Fruit fly (Drosophila melanogaster) whole organism, embryonic: ENCODE results near the gene CG42748.

Source experiments
- ATbp ChIP-seq: fragments of 200-800 bp; sonication (Bioruptor generic); optimal IDR thresholded peaks from 2 replicates; lab custom pipeline; 2017; ENCODE audit warnings: missing biosample characterization, mild to moderate bottlenecking, missing genetic modification characterization, missing genetic modification reagents
- Atf-2 ChIP-seq: fragments of 200-800 bp; sonication (Bioruptor generic); optimal IDR thresholded peaks from 2 replicates; lab custom pipeline; 2016; ENCODE audit warnings: missing biosample characterization, missing genetic modification characterization
- CG1024 ChIP-seq: fragments of 200-800 bp; sonication (Bioruptor generic); IDR thresholded peaks from 2 replicates; pipeline ENCODE4 v1.3.6; 2022; ENCODE audit warnings: missing biosample characterization, missing genetic modification characterization
- CG10274 ChIP-seq: fragments of 200-800 bp; sonication (Bioruptor generic); optimal IDR thresholded peaks from 3 replicates; lab custom pipeline; 2017; ENCODE audit warnings: missing biosample characterization, mild to moderate bottlenecking, missing genetic modification characterization
- CG10979 ChIP-seq: fragments of 200-800 bp; sonication (Bioruptor generic); optimal IDR thresholded peaks from 2 replicates; lab custom pipeline; 2018; ENCODE audit warnings: missing biosample characterization, mild to moderate bottlenecking, missing genetic modification characterization, moderate library complexity
- CG11093 ChIP-seq: fragments of 200-800 bp; sonication (Bioruptor generic); IDR thresholded peaks from 3 replicates; pipeline ENCODE4 v1.3.6; 2022; ENCODE audit warnings: missing biosample characterization, missing genetic modification characterization
- CG11398 ChIP-seq: fragments of 200-800 bp; sonication (Bioruptor generic); optimal IDR thresholded peaks from 2 replicates; lab custom pipeline; 2016; ENCODE audit warnings: missing biosample characterization, missing genetic modification characterization
- CG11723 ChIP-seq: fragments of 200-800 bp; sonication (Bioruptor generic); optimal IDR thresholded peaks from 2 replicates; lab custom pipeline; 2017; ENCODE audit warnings: missing biosample characterization, mild to moderate bottlenecking, missing genetic modification characterization
- CG12391 ChIP-seq: fragments of 200-800 bp; sonication (Bioruptor generic); optimal IDR thresholded peaks from 3 replicates; lab custom pipeline; 2018; ENCODE audit warnings: missing biosample characterization, mild to moderate bottlenecking, missing genetic modification characterization, moderate library complexity
- CG13894 ChIP-seq: fragments of 200-800 bp; sonication (Bioruptor generic); optimal IDR thresholded peaks from 3 replicates; lab custom pipeline; 2018; ENCODE audit warnings: missing biosample characterization, mild to moderate bottlenecking, missing genetic modification characterization, moderate library complexity
- CG14014 ChIP-seq: fragments of 200-800 bp; sonication (Bioruptor generic); IDR thresholded peaks from 2 replicates; pipeline ENCODE4 v1.3.6; 2022; ENCODE audit warnings: missing biosample characterization, missing genetic modification characterization
- CG15011 ChIP-seq: fragments of 200-800 bp; sonication (Bioruptor generic); optimal IDR thresholded peaks from 3 replicates; lab custom pipeline; 2018; ENCODE audit warnings: missing biosample characterization, mild to moderate bottlenecking, missing genetic modification characterization
- CG1602 ChIP-seq: fragments of 200-800 bp; sonication (Bioruptor generic); optimal IDR thresholded peaks from 3 replicates; lab custom pipeline; 2016; ENCODE audit warnings: missing biosample characterization, missing genetic modification characterization
- CG2199 ChIP-seq: fragments of 200-800 bp; sonication (Bioruptor generic); IDR thresholded peaks from 3 replicates; pipeline ENCODE4 v1.3.6; 2022; ENCODE audit warnings: missing biosample characterization, missing genetic modification characterization
- CG31365 ChIP-seq: fragments of 200-800 bp; sonication (Bioruptor generic); optimal IDR thresholded peaks from 2 replicates; lab custom pipeline; 2018; ENCODE audit warnings: missing biosample characterization, mild to moderate bottlenecking, missing genetic modification characterization
- CG34224 ChIP-seq: fragments of 200-800 bp; sonication (Bioruptor generic); IDR thresholded peaks from 3 replicates; pipeline ENCODE4 v1.3.6; 2022; ENCODE audit warnings: missing biosample characterization, missing genetic modification characterization; ENCODE audit not compliant: partially characterized antibody
- CG6765 ChIP-seq: fragments of 200-800 bp; sonication (Bioruptor generic); optimal IDR thresholded peaks from 3 replicates; lab custom pipeline; 2017; ENCODE audit warnings: missing biosample characterization, mild to moderate bottlenecking, missing genetic modification characterization
- CG7357 ChIP-seq: fragments of 200-800 bp; sonication (Bioruptor generic); IDR thresholded peaks from 3 replicates; pipeline ENCODE4 v1.3.6; 2022; ENCODE audit warnings: missing biosample characterization, missing genetic modification characterization
- CG9215 ChIP-seq: fragments of 200-800 bp; sonication (Bioruptor generic); IDR thresholded peaks from 2 replicates; pipeline ENCODE4 v1.3.6; 2022; ENCODE audit warnings: missing biosample characterization, missing genetic modification characterization
- CG9797 ChIP-seq: fragments of 200-800 bp; sonication (Bioruptor generic); optimal IDR thresholded peaks from 3 replicates; lab custom pipeline; 2018; ENCODE audit warnings: missing biosample characterization, mild to moderate bottlenecking, missing genetic modification characterization
- CTCF ChIP-seq: fragments of 200-800 bp; sonication (Bioruptor generic); optimal IDR thresholded peaks from 2 replicates; lab custom pipeline; 2017; ENCODE audit warnings: missing biosample characterization, mild to moderate bottlenecking, missing genetic modification characterization, moderate library complexity
- Fer2 ChIP-seq: fragments of 200-800 bp; sonication (Bioruptor generic); optimal IDR thresholded peaks from 2 replicates; lab custom pipeline; 2018; ENCODE audit warnings: missing biosample characterization, mild to moderate bottlenecking, missing genetic modification characterization, moderate library complexity
- Gug ChIP-seq: fragments of 200-800 bp; sonication (Bioruptor generic); IDR thresholded peaks from 4 replicates; pipeline ENCODE4 v1.3.6; 2022; ENCODE audit warnings: missing biosample characterization, missing genetic modification characterization
- Hsf ChIP-seq: fragments of 200-800 bp; sonication (Bioruptor generic); optimal IDR thresholded peaks from 3 replicates; lab custom pipeline; 2016; ENCODE audit warnings: missing biosample characterization, missing genetic modification characterization
- MBD-R2 ChIP-seq: fragments of 200-800 bp; sonication (Bioruptor generic); IDR thresholded peaks from 2 replicates; pipeline ENCODE4 v1.3.6; 2022; ENCODE audit warnings: missing biosample characterization, missing genetic modification characterization
- bowl ChIP-seq: fragments of 200-800 bp; sonication (Bioruptor generic); IDR thresholded peaks from 2 replicates; pipeline ENCODE4 v1.3.6; 2022; ENCODE audit warnings: missing biosample characterization, missing genetic modification characterization
- crp ChIP-seq, 2 experiments: fragments of 200-800 bp; sonication (Bioruptor generic); optimal IDR thresholded peaks; 2 replicates in 1 of 2; 3 replicates in 1 of 2; lab custom pipeline; 2017; ENCODE audit warnings: missing biosample characterization in 2 of 2, missing genetic modification characterization in 2 of 2, mild to moderate bottlenecking in 1 of 2, moderate library complexity in 1 of 2
- danr ChIP-seq: fragments of 200-800 bp; sonication (Bioruptor generic); IDR thresholded peaks from 2 replicates; pipeline ENCODE4 v1.3.6; 2022; ENCODE audit warnings: missing biosample characterization, missing genetic modification characterization
- dimm ChIP-seq: fragments of 200-800 bp; sonication (Bioruptor generic); IDR thresholded peaks from 2 replicates; pipeline ENCODE4 v1.3.6; 2022; ENCODE audit warnings: missing biosample characterization, missing genetic modification characterization
- exex ChIP-seq: fragments of 200-800 bp; sonication (Bioruptor generic); optimal IDR thresholded peaks from 4 replicates; lab custom pipeline; 2018; ENCODE audit warnings: missing biosample characterization, mild to moderate bottlenecking, missing genetic modification characterization, moderate library complexity
- fu2 ChIP-seq: fragments of 200-800 bp; sonication (Bioruptor generic); optimal IDR thresholded peaks from 2 replicates; lab custom pipeline; 2016; ENCODE audit warnings: missing biosample characterization, missing genetic modification characterization
- grn ChIP-seq: fragments of 200-800 bp; sonication (Bioruptor generic); optimal IDR thresholded peaks from 3 replicates; lab custom pipeline; 2017; ENCODE audit warnings: missing biosample characterization, missing genetic modification characterization
- maf-S ChIP-seq: fragments of 200-800 bp; sonication (Bioruptor generic); optimal IDR thresholded peaks from 2 replicates; lab custom pipeline; 2016; ENCODE audit warnings: missing biosample characterization, missing genetic modification characterization
- mirr ChIP-seq: fragments of 200-800 bp; sonication (Bioruptor generic); optimal IDR thresholded peaks from 3 replicates; lab custom pipeline; 2018; ENCODE audit warnings: missing biosample characterization, mild to moderate bottlenecking, missing genetic modification characterization
- mld ChIP-seq: fragments of 200-800 bp; sonication (Bioruptor generic); IDR thresholded peaks from 3 replicates; pipeline ENCODE4 v1.3.6; 2022; ENCODE audit warnings: missing biosample characterization, missing genetic modification characterization; ENCODE audit not compliant: partially characterized antibody
- phol ChIP-seq: fragments of 200-800 bp; sonication (Bioruptor generic); optimal IDR thresholded peaks from 3 replicates; lab custom pipeline; 2018; ENCODE audit warnings: missing biosample characterization, mild to moderate bottlenecking, missing genetic modification characterization, moderate library complexity
- salm ChIP-seq: fragments of 200-800 bp; sonication (Bioruptor generic); optimal IDR thresholded peaks from 2 replicates; lab custom pipeline; 2018; ENCODE audit warnings: missing biosample characterization, mild to moderate bottlenecking, missing genetic modification characterization
- scrt ChIP-seq: fragments of 200-800 bp; sonication (Bioruptor generic); optimal IDR thresholded peaks from 2 replicates; lab custom pipeline; 2018; ENCODE audit warnings: missing biosample characterization, mild to moderate bottlenecking, missing genetic modification characterization, moderate library complexity
- sug ChIP-seq: fragments of 200-800 bp; optimal IDR thresholded peaks from 2 replicates; lab custom pipeline; 2019; ENCODE audit warnings: missing biosample characterization, mild to moderate bottlenecking, missing genetic modification characterization, moderate library complexity
- zen ChIP-seq: fragments of 200-800 bp; sonication (Bioruptor generic); optimal IDR thresholded peaks from 3 replicates; lab custom pipeline; 2018; ENCODE audit warnings: missing biosample characterization, mild to moderate bottlenecking, missing genetic modification characterization, moderate library complexity

The CG42748 gene

DNA sequence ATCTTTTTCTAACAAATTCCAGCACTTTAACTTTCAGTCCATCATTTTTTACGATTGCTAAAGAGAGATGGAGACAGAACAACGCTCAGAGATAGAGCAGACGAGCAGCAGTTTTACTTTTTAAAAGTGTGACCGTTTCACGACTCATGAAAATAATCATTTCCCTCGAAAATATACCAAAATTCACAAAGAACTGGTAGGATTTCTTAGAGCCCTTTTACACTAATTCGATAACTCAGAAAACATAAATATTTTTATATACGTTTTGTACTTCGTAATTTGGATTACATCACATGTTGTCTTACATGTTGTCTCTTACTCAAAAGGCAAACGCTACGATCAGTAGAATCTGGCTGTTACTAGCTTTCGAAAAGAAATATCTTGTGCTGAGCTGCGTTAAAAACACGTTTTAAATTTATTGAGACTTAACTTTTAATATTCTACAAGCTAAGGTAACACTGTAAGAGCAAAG is 38.1 kb downstream of the CG42748 start, which contains the start of gene Clamp (continued):
- TF ChIP-seq CG10274 (GFP tag; lab: Kevin White, UChicago) (no peak), CG1024 (GFP tag; lab: Robert Waterston, UW) (peak; percentile 99), CG7357 (GFP tag; lab: Robert Waterston, UW) (peak; percentile 96), maf-S (GFP tag; lab: Kevin White, UChicago) (peak; percentile 8), CG9797 (GFP tag; lab: Kevin White, UChicago) (peak; percentile 56), phol (tag; lab: Kevin White, UChicago) (no peak), MBD-R2 (GFP tag; lab: Robert Waterston, UW) (peak; percentile 46), CG9215 (GFP tag; lab: Robert Waterston, UW) (no peak), crp (GFP tag; optimal IDR thresholded peaks at IDR 0.05; lab: Kevin White, UChicago) (peak in 1 of 2 experiments; percentile 41), fu2 (GFP tag; lab: Kevin White, UChicago) (no peak)

DNA sequence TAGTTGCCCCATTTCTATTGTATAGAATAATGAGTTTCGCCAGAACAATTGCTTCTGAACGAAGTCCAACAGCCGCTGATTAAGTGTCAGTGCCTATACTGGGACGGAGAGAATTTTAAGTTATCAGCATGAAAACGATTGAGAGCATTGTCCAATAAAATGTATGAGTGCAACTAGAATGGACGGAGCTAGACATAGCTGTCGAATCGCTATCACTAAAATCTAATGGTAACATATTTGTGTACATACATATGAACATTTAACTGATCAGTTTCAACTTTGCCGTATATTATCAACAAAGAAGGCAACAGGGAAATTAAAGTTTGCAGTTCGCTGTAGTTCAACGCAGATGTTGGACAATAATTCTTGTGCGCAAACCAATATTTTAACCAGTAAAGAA is 44.1 kb downstream of the CG42748 start, which contains the start of gene CG3635:
CG3635 (plus strand) TSS at position 315 of the 400 bp plus-strand sequence.
- TF ChIP-seq Fer2 (tag; lab: Kevin White, UChicago) (no peak), mirr (GFP tag; lab: Kevin White, UChicago) (peak; percentile 51), sug (tag; lab: Kevin White, UChicago) (peak; percentile 17), salm (tag; lab: Kevin White, UChicago) (no peak), CG31365 (tag; lab: Kevin White, UChicago) (no peak), CG6765 (no peak), CG11093 (GFP tag; lab: Robert Waterston, UW) (no peak), CG1602 (GFP tag; lab: Kevin White, UChicago) (no peak), CG11398 (GFP tag; lab: Kevin White, UChicago) (no peak), ATbp (GFP tag; lab: Kevin White, UChicago) (no peak), CG12391 (tag; lab: Kevin White, UChicago) (no peak), CTCF (GFP tag; lab: Kevin White, UChicago) (no peak), CG15011 (GFP tag; lab: Kevin White, UChicago) (no peak), danr (no peak), Gug (GFP tag; lab: Robert Waterston, UW) (no peak), grn (GFP tag; lab: Kevin White, UChicago) (peak; percentile 42), Atf-2 (no peak), exex (tag; lab: Kevin White, UChicago) (peak; percentile 45), CG2199 (GFP tag; lab: Robert Waterston, UW) (peak; percentile 87; the same call in 2 of the 3 replicates), CG11723 (peak; percentile 22)

DNA sequence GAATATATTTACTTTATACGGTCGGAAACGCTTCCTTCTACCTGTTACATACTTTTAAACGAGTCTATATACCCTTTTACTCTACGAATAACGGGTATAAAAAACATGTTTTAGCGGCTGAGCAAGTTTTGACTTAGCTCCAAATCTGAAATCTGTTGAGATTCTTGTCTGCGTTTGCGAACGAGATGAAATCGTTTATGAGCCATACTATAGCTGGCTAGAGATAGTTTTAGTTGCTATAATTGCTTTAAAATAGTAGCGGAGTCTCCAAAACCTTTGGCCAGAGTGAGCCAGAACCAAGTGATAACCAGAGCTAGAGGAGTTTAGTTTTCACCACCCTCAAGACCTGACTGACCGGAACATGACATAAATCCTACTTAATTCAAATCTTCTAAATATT is 45.4 kb downstream of the CG42748 start:
- no peak for TF ChIP-seq CG34224 (GFP tag; lab: Robert Waterston, UW)
- no peak for TF ChIP-seq CG10979 (tag; lab: Kevin White, UChicago)
- TF ChIP-seq bowl: no peak
- no peak for TF ChIP-seq Hsf
- TF ChIP-seq CG13894 (tag; lab: Kevin White, UChicago): peak; percentile 71
- TF ChIP-seq zen (tag; lab: Kevin White, UChicago): no peak
- TF ChIP-seq CG14014: no peak
- peak; percentile 67; the same call in 1 of the 3 replicates for TF ChIP-seq mld (GFP tag; lab: Robert Waterston, UW)
- no peak for TF ChIP-seq dimm
- no peak for TF ChIP-seq scrt (GFP tag; lab: Kevin White, UChicago)
